Fruit fly (Drosophila melanogaster) whole organism: ENCODE results near the gene betaNACtes1.

Experiments
- pan ChIP-seq: fragments of >200 bp; optimal IDR thresholded peaks from 2 replicates; lab custom pipeline; 2017
- psq ChIP-seq: fragments of >200 bp; optimal IDR thresholded peaks from 2 replicates; lab custom pipeline; 2017

DNA sequence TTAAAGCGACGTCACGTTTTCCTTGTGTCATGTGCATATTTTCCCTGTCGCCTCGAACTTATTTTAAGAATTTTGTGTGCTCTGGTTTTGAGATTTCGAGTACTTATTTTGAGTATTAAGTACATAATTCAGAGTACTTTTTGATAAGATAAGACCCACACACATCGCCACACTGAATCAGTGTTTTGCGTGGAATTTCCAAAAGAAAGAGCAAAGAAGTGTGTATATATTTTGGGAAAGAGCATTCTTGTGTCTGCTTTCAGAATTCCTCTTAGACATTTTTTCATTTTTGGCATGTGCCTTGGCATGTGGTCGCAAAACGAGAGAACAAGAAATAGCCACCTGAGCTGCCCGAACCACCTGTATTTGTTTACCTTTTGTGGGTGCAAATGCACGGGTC, 43.4 kb upstream of the betaNACtes1 start:
- TF ChIP-seq pan (lab: Kevin White, UChicago) (no peak), psq (lab: Kevin White, UChicago) (no peak)
